Worm (Caenorhabditis elegans): ENCODE data around the gene F18A11.3.

DNA sequence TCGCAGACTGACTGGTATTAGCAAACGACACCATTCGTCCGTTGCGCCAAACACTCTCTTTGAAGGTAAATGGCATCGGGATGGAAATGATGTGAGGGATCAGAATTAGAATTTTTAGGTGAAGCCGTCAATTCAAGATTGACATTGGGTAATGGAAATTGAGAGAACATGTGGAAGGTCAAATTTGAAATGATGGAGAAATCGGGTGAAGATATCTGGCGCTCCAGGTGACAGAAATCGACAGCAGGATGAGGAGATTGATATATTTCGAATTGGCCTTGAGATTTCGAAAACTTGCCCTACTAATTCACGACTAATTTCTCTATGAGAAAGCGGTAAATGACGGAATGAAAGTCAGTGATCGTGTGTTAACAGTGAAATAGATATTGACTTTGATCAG is 14.1 kb downstream of the F18A11.3 start:
- TF ChIP-seq C06A6.2 (GFP tag; conservative IDR thresholded peaks at IDR 0.05) (no peak), ztf-28 (GFP tag; IDR thresholded peaks at IDR 0.05) (no peak), mcd-1 (GFP tag; IDR thresholded peaks at IDR 0.05) (no peak), dpl-1 (GFP tag; optimal IDR thresholded peaks at IDR 0.05) (no peak), nhr-27 (tag; optimal IDR thresholded peaks at IDR 0.05) (no peak), somi-1 (GFP tag; optimal IDR thresholded peaks at IDR 0.05) (no peak), ama-1 (optimal IDR thresholded peaks at IDR 0.05) (no peak), ama-1 (GFP tag; optimal IDR thresholded peaks at IDR 0.05) (no peak), snpc-4 (GFP tag; optimal IDR thresholded peaks at IDR 0.05) (no peak), snpc-4 (tag; optimal IDR thresholded peaks at IDR 0.05) (no peak), F37B4.10 (GFP tag; IDR thresholded peaks at IDR 0.05) (no peak), snpc-3.4 (tag; optimal IDR thresholded peaks at IDR 0.05) (no peak), hrde-1 (tag; optimal IDR thresholded peaks at IDR 0.05; ENCODE audit: borderline replicate concordance) (no peak), unc-62 (GFP tag; optimal IDR thresholded peaks at IDR 0.05) (no peak), F49E8.2 (tag; optimal IDR thresholded peaks at IDR 0.05; ENCODE audit: insufficient read depth) (no peak), egl-18 (GFP tag; IDR thresholded peaks at IDR 0.05) (no peak)

Data from whole organism, young adult.